Worm (Caenorhabditis elegans) whole organism, L3 larva: ENCODE results near the gene T10H4.13.

Experiments used
- R02D3.7 ChIP-seq: fragments of 150-350 bp; optimal IDR thresholded peaks from 2 replicates; lab custom pipeline; 2014; ENCODE audit warnings: missing biosample characterization, missing genetic modification characterization
- fos-1 ChIP-seq: fragments of 150-350 bp; optimal IDR thresholded peaks from 2 replicates; lab custom pipeline; 2014; ENCODE audit warnings: missing biosample characterization, missing genetic modification characterization
- jun-1 ChIP-seq: fragments of 150-350 bp; optimal IDR thresholded peaks from 2 replicates; lab custom pipeline; 2014; ENCODE audit warnings: missing biosample characterization, missing genetic modification reagents, missing genetic modification characterization
- lin-39 ChIP-seq: fragments of 150-350 bp; optimal IDR thresholded peaks from 2 replicates; lab custom pipeline; 2018; ENCODE audit warnings: missing biosample characterization, missing genetic modification reagents, missing genetic modification characterization
- mml-1 ChIP-seq: fragments of 150-350 bp; sonication (generic microtip); optimal IDR thresholded peaks from 3 replicates; lab custom pipeline; 2014; ENCODE audit warnings: missing biosample characterization, missing genetic modification characterization
- nhr-237 ChIP-seq: fragments of 150-350 bp; optimal IDR thresholded peaks from 2 replicates; lab custom pipeline; 2014; ENCODE audit warnings: missing biosample characterization, missing genetic modification characterization
- unc-62 ChIP-seq: fragments of 150-350 bp; sonication (generic microtip); optimal IDR thresholded peaks from 4 replicates; lab custom pipeline; 2014; ENCODE audit warnings: missing biosample characterization, missing genetic modification reagents, missing genetic modification characterization

ce11 chrV:15309011-15309410 lies 41.7 kb upstream of the T10H4.13 start, which contains the start of gene srz-10:
- TF ChIP-seq mml-1 (tag; lab: Kevin White, UChicago) (no peak), nhr-237 (tag; lab: Kevin White, UChicago) (no peak), lin-39 (tag; lab: Kevin White, UChicago) (no peak), fos-1 (tag; lab: Kevin White, UChicago) (no peak), jun-1 (tag; lab: Kevin White, UChicago) (no peak), unc-62 (GFP tag; lab: Kevin White, UChicago) (no peak), R02D3.7 (no peak)
